Fruit fly (Drosophila melanogaster) whole organism, embryonic: Measurements from ENCODE around the gene ich.

ENCODE experiments used
- BEAF-32 ChIP-seq: fragments of 200-800 bp; sonication (Bioruptor generic); optimal IDR thresholded peaks from 3 replicates; lab custom pipeline; 2017; ENCODE audit warnings: missing biosample characterization, missing genetic modification characterization, mild to moderate bottlenecking, moderate library complexity, missing genetic modification reagents
- Blimp-1 ChIP-seq: fragments of 200-800 bp; sonication (Bioruptor generic); optimal IDR thresholded peaks from 3 replicates; lab custom pipeline; 2018; ENCODE audit warnings: missing biosample characterization, missing genetic modification characterization, mild to moderate bottlenecking, moderate library complexity, missing genetic modification reagents
- CG10267 ChIP-seq: fragments of 200-800 bp; sonication (Bioruptor generic); optimal IDR thresholded peaks from 2 replicates; lab custom pipeline; 2018; ENCODE audit warnings: missing biosample characterization, mild to moderate bottlenecking, missing genetic modification characterization, moderate library complexity
- CG10462 ChIP-seq: fragments of 200-800 bp; sonication (Bioruptor generic); optimal IDR thresholded peaks from 2 replicates; lab custom pipeline; 2016; ENCODE audit warnings: missing biosample characterization, missing genetic modification characterization
- CG11456 ChIP-seq: fragments of 200-800 bp; sonication (Bioruptor generic); IDR thresholded peaks from 3 replicates; pipeline ENCODE4 v1.3.6; 2022; ENCODE audit warnings: missing biosample characterization, missing genetic modification characterization
- CG12071 ChIP-seq: fragments of 200-800 bp; sonication (Bioruptor generic); optimal IDR thresholded peaks from 3 replicates; lab custom pipeline; 2018; ENCODE audit warnings: missing biosample characterization, mild to moderate bottlenecking, missing genetic modification characterization
- CG12155 ChIP-seq: fragments of 200-800 bp; sonication (Bioruptor generic); optimal IDR thresholded peaks from 3 replicates; lab custom pipeline; 2016; ENCODE audit warnings: missing biosample characterization, missing genetic modification characterization
- CG12942 ChIP-seq: fragments of 200-800 bp; sonication (Bioruptor generic); optimal IDR thresholded peaks from 3 replicates; lab custom pipeline; 2016; ENCODE audit warnings: missing biosample characterization, missing genetic modification characterization
- CG13296 ChIP-seq: fragments of 200-800 bp; sonication (Bioruptor generic); optimal IDR thresholded peaks from 3 replicates; lab custom pipeline; 2018; ENCODE audit warnings: missing biosample characterization, mild to moderate bottlenecking, missing genetic modification characterization
- CG15073 ChIP-seq: fragments of 200-800 bp; sonication (Bioruptor generic); optimal IDR thresholded peaks from 2 replicates; lab custom pipeline; 2016; ENCODE audit warnings: missing biosample characterization, missing genetic modification characterization
- CG1529 ChIP-seq: fragments of 200-800 bp; sonication (Bioruptor generic); optimal IDR thresholded peaks from 3 replicates; lab custom pipeline; 2018; ENCODE audit warnings: missing biosample characterization, missing genetic modification characterization
- CG16815 ChIP-seq: fragments of 200-800 bp; sonication (Bioruptor generic); optimal IDR thresholded peaks from 3 replicates; lab custom pipeline; 2017; ENCODE audit warnings: missing biosample characterization, mild to moderate bottlenecking, missing genetic modification characterization
- CG17361 ChIP-seq: fragments of 200-800 bp; sonication (Bioruptor generic); IDR thresholded peaks from 3 replicates; pipeline ENCODE4 v1.3.6; 2022; ENCODE audit warnings: missing biosample characterization, missing genetic modification characterization
- CG3065 ChIP-seq: fragments of 200-800 bp; sonication (Bioruptor generic); optimal IDR thresholded peaks from 2 replicates; lab custom pipeline; 2016; ENCODE audit warnings: missing biosample characterization, missing genetic modification characterization
- CG31441 ChIP-seq: fragments of 200-800 bp; sonication (Bioruptor generic); IDR thresholded peaks from 2 replicates; pipeline ENCODE4 v1.3.6; 2022; ENCODE audit warnings: missing biosample characterization, missing genetic modification characterization
- CG33213 ChIP-seq: fragments of 200-800 bp; sonication (Bioruptor generic); optimal IDR thresholded peaks from 3 replicates; lab custom pipeline; 2016; ENCODE audit warnings: missing biosample characterization, missing genetic modification characterization
- CG3847 ChIP-seq: fragments of 200-800 bp; sonication (Bioruptor generic); IDR thresholded peaks from 2 replicates; pipeline ENCODE4 v1.3.6; 2022; ENCODE audit warnings: missing biosample characterization, missing genetic modification characterization
- CG5180 ChIP-seq: fragments of 200-800 bp; sonication (Bioruptor generic); optimal IDR thresholded peaks from 3 replicates; lab custom pipeline; 2017; ENCODE audit warnings: missing biosample characterization, missing genetic modification characterization, mild to moderate bottlenecking, moderate library complexity, missing genetic modification reagents
- CG5953 ChIP-seq: fragments of 200-800 bp; sonication (Bioruptor generic); IDR thresholded peaks from 2 replicates; pipeline ENCODE4 v1.3.6; 2022; ENCODE audit warnings: missing biosample characterization, missing genetic modification characterization
- Camta ChIP-seq: fragments of 200-800 bp; sonication (Bioruptor generic); optimal IDR thresholded peaks from 2 replicates; lab custom pipeline; 2016; ENCODE audit warnings: missing biosample characterization, missing genetic modification characterization
- Chrac-16 ChIP-seq: fragments of 200-800 bp; sonication (Bioruptor generic); optimal IDR thresholded peaks from 3 replicates; lab custom pipeline; 2016; ENCODE audit warnings: missing biosample characterization, missing genetic modification characterization
- D ChIP-seq, 2 experiments: fragments of 200-800 bp in 1 of 2; fragments of >200 bp in 1 of 2; sonication (Bioruptor generic) in 1 of 2; optimal IDR thresholded peaks; 2 replicates in 1 of 2; 3 replicates in 1 of 2; lab custom pipeline; 2017; ENCODE audit warnings: mild to moderate bottlenecking in 1 of 2, missing biosample characterization in 1 of 2, missing genetic modification characterization in 1 of 2, missing genetic modification reagents in 1 of 2
- D19B ChIP-seq: fragments of 200-800 bp; sonication (Bioruptor generic); optimal IDR thresholded peaks from 2 replicates; lab custom pipeline; 2017; ENCODE audit warnings: missing biosample characterization, mild to moderate bottlenecking, missing genetic modification characterization
- HLHmδ ChIP-seq: fragments of 200-800 bp; sonication (Bioruptor generic); optimal IDR thresholded peaks from 2 replicates; lab custom pipeline; 2018; ENCODE audit warnings: missing biosample characterization, mild to moderate bottlenecking, missing genetic modification characterization, moderate library complexity
- Hsf ChIP-seq: fragments of 200-800 bp; sonication (Bioruptor generic); optimal IDR thresholded peaks from 3 replicates; lab custom pipeline; 2016; ENCODE audit warnings: missing biosample characterization, missing genetic modification characterization
- Jarid2 ChIP-seq: fragments of 200-800 bp; sonication (Bioruptor generic); optimal IDR thresholded peaks from 3 replicates; lab custom pipeline; 2017; ENCODE audit warnings: mild to moderate bottlenecking, missing biosample characterization, missing genetic modification reagents, missing genetic modification characterization
- MBD-R2 ChIP-seq: fragments of 200-800 bp; sonication (Bioruptor generic); IDR thresholded peaks from 2 replicates; pipeline ENCODE4 v1.3.6; 2022; ENCODE audit warnings: missing biosample characterization, missing genetic modification characterization
- Max ChIP-seq: fragments of 200-800 bp; sonication (Bioruptor generic); optimal IDR thresholded peaks from 2 replicates; lab custom pipeline; 2016; ENCODE audit warnings: missing biosample characterization, mild to moderate bottlenecking, missing genetic modification characterization
- Sry-β ChIP-seq: fragments of 200-800 bp; sonication (Bioruptor generic); optimal IDR thresholded peaks from 2 replicates; lab custom pipeline; 2018; ENCODE audit warnings: missing biosample characterization, mild to moderate bottlenecking, missing genetic modification characterization, moderate library complexity
- abd-A ChIP-seq: fragments of 200-800 bp; sonication (Bioruptor generic); optimal IDR thresholded peaks from 3 replicates; lab custom pipeline; 2019; ENCODE audit warnings: missing biosample characterization, mild to moderate bottlenecking, missing genetic modification characterization, moderate library complexity
- al ChIP-seq: fragments of 200-800 bp; sonication (Bioruptor generic); IDR thresholded peaks from 2 replicates; pipeline ENCODE4 v1.3.6; 2022; ENCODE audit warnings: missing biosample characterization, missing genetic modification characterization
- ap ChIP-seq: fragments of 200-800 bp; sonication (Bioruptor generic); IDR thresholded peaks from 2 replicates; pipeline ENCODE4 v1.3.6; 2022; ENCODE audit warnings: missing biosample characterization, missing genetic modification characterization
- ash1 ChIP-seq: fragments of 200-800 bp; sonication (Bioruptor generic); optimal IDR thresholded peaks from 2 replicates; lab custom pipeline; 2018; ENCODE audit warnings: missing biosample characterization, mild to moderate bottlenecking, missing genetic modification characterization
- chm ChIP-seq: fragments of 200-800 bp; sonication (Bioruptor generic); IDR thresholded peaks from 2 replicates; pipeline ENCODE4 v1.3.6; 2022; ENCODE audit warnings: missing biosample characterization, missing genetic modification characterization
- corto ChIP-seq: fragments of 200-800 bp; sonication (Bioruptor generic); optimal IDR thresholded peaks from 2 replicates; lab custom pipeline; 2016; ENCODE audit warnings: missing biosample characterization, mild to moderate bottlenecking, missing genetic modification characterization, moderate library complexity
- ems ChIP-seq: fragments of 200-800 bp; sonication (Bioruptor generic); optimal IDR thresholded peaks from 3 replicates; lab custom pipeline; 2016; ENCODE audit warnings: missing biosample characterization, missing genetic modification characterization
- gsb ChIP-seq: fragments of 200-800 bp; sonication (Bioruptor generic); IDR thresholded peaks from 2 replicates; pipeline ENCODE4 v1.3.6; 2022; ENCODE audit warnings: missing biosample characterization, missing genetic modification characterization
- gt ChIP-seq: fragments of 200-800 bp; sonication (Bioruptor generic); IDR thresholded peaks from 2 replicates; pipeline ENCODE4 v1.3.6; 2022; ENCODE audit warnings: missing biosample characterization, missing genetic modification characterization
- hb ChIP-seq: fragments of 200-800 bp; sonication (Bioruptor generic); IDR thresholded peaks from 3 replicates; pipeline ENCODE4 v1.3.6; 2022; ENCODE audit warnings: missing biosample characterization, missing genetic modification characterization; ENCODE audit not compliant: partially characterized antibody
- hth ChIP-seq: fragments of >200 bp; optimal IDR thresholded peaks from 2 replicates; lab custom pipeline; 2017; ENCODE audit warnings: inconsistent platforms
- nom ChIP-seq: fragments of 200-800 bp; sonication (Bioruptor generic); optimal IDR thresholded peaks from 2 replicates; lab custom pipeline; 2017; ENCODE audit warnings: missing biosample characterization, missing genetic modification characterization, mild to moderate bottlenecking, moderate library complexity, missing genetic modification reagents
- org-1 ChIP-seq: fragments of 200-800 bp; sonication (Bioruptor generic); optimal IDR thresholded peaks from 2 replicates; lab custom pipeline; 2017; ENCODE audit warnings: missing biosample characterization, missing genetic modification characterization
- pan ChIP-seq, 4 experiments: fragments of >200 bp in 3 of 4; fragments of 200-800 bp in 1 of 4; sonication (Bioruptor generic) in 1 of 4; optimal IDR thresholded peaks in 3 of 4; IDR thresholded peaks in 1 of 4; 2 replicates each; pipeline versions ENCODE4 v1.3.6 to Lab custom; 2017 to 2022; ENCODE audit warnings: missing biosample characterization in 2 of 4, missing genetic modification characterization in 2 of 4, mixed read lengths in 1 of 4
- pum ChIP-seq: fragments of 200-800 bp; sonication (Bioruptor generic); optimal IDR thresholded peaks from 2 replicates; lab custom pipeline; 2016; ENCODE audit warnings: missing biosample characterization, missing genetic modification characterization
- ro ChIP-seq: fragments of 200-800 bp; sonication (Bioruptor generic); IDR thresholded peaks from 2 replicates; pipeline ENCODE4 v1.3.6; 2022; ENCODE audit warnings: missing biosample characterization, missing genetic modification characterization
- sens-2 ChIP-seq: fragments of 200-800 bp; sonication (Bioruptor generic); IDR thresholded peaks from 2 replicates; pipeline ENCODE4 v1.3.6; 2022; ENCODE audit warnings: missing biosample characterization, missing genetic modification characterization
- slbo ChIP-seq: fragments of 200-800 bp; sonication (Bioruptor generic); IDR thresholded peaks from 2 replicates; pipeline ENCODE4 v1.3.6; 2022; ENCODE audit warnings: missing biosample characterization, missing genetic modification characterization
- unpg ChIP-seq: fragments of 200-800 bp; sonication (Bioruptor generic); optimal IDR thresholded peaks from 3 replicates; lab custom pipeline; 2018; ENCODE audit warnings: missing biosample characterization, mild to moderate bottlenecking, missing genetic modification characterization, moderate library complexity
- vnd ChIP-seq: fragments of 200-800 bp; sonication (Bioruptor generic); IDR thresholded peaks from 3 replicates; pipeline ENCODE4 v1.3.6; 2022; ENCODE audit warnings: missing biosample characterization, missing genetic modification characterization; ENCODE audit not compliant: partially characterized antibody

Gene ich

dm6 chr3R:8931777-8932345, 31.0 kb downstream of the ich start, which contains the start of gene pyd (continued):
- peak; percentile 71 for TF ChIP-seq ems (GFP tag; lab: Kevin White, UChicago)
- peak; percentile 58 for TF ChIP-seq CG3847 (GFP tag; lab: Robert Waterston, UW)
- peak; percentile 81 for TF ChIP-seq CG17361 (GFP tag; lab: Robert Waterston, UW)
- peak; percentile 43 for TF ChIP-seq CG12942
- TF ChIP-seq HLHmδ: peak; percentile 83
- peak; percentile 13 for TF ChIP-seq pum (GFP tag; lab: Kevin White, UChicago)
- TF ChIP-seq CG33213 (GFP tag; lab: Kevin White, UChicago): peak; percentile 56
- peak; percentile 47 for TF ChIP-seq slbo (GFP tag; lab: Robert Waterston, UW)
- TF ChIP-seq corto (GFP tag; lab: Kevin White, UChicago): no peak
- peak; percentile 65 for TF ChIP-seq Max
- TF ChIP-seq D19B (GFP tag; lab: Kevin White, UChicago): peak; percentile 17
- peak; percentile 76 for TF ChIP-seq abd-A (tag; lab: Kevin White, UChicago)
- no peak for TF ChIP-seq vnd (GFP tag; lab: Robert Waterston, UW)
- no peak for TF ChIP-seq gt (GFP tag; lab: Robert Waterston, UW)
- peak; percentile 59 for TF ChIP-seq unpg (GFP tag; lab: Kevin White, UChicago)
- peak; percentile 100 for TF ChIP-seq Sry-β (GFP tag; lab: Kevin White, UChicago)
- peak; percentile 65 for TF ChIP-seq Camta (GFP tag; lab: Kevin White, UChicago)
- TF ChIP-seq pan (optimal IDR thresholded peaks at IDR 0.05; lab: Kevin White, UChicago): no peak
- TF ChIP-seq pan (GFP tag; optimal IDR thresholded peaks at IDR 0.05 in 1 of 2, IDR thresholded peaks at IDR 0.05 in 1 of 2): peak in 1 of 2 experiments; percentile 36
- TF ChIP-seq org-1 (GFP tag; lab: Kevin White, UChicago): peak; percentile 43
- peak; percentile 92 for TF ChIP-seq chm (GFP tag; lab: Robert Waterston, UW)
- peak; percentile 48 for TF ChIP-seq Blimp-1 (GFP tag; lab: Kevin White, UChicago)
- peak; percentile 98 for TF ChIP-seq CG12155 (GFP tag; lab: Kevin White, UChicago)
- no peak for TF ChIP-seq CG3065 (GFP tag; lab: Kevin White, UChicago)
- TF ChIP-seq CG15073 (GFP tag; lab: Kevin White, UChicago): no peak
- TF ChIP-seq gsb (GFP tag; lab: Robert Waterston, UW): no peak
- no peak for TF ChIP-seq CG5953 (GFP tag; lab: Robert Waterston, UW)
- peak; percentile 53 for TF ChIP-seq CG10462 (GFP tag; lab: Kevin White, UChicago)
- TF ChIP-seq nom (GFP tag; lab: Kevin White, UChicago): peak; percentile 52
- TF ChIP-seq ro: no peak
- TF ChIP-seq ash1: peak; percentile 31
- peak; percentile 58 for TF ChIP-seq BEAF-32
- TF ChIP-seq Chrac-16: peak; percentile 45
- peak; percentile 25 for TF ChIP-seq CG12071 (GFP tag; lab: Kevin White, UChicago)
- TF ChIP-seq Jarid2: peak; percentile 99
- peak; percentile 34; the same call in 1 of the 2 replicates for TF ChIP-seq MBD-R2 (GFP tag; lab: Robert Waterston, UW)
- TF ChIP-seq CG31441 (GFP tag; lab: Robert Waterston, UW): peak; percentile 44
- peak; percentile 76 for TF ChIP-seq CG10267 (tag; lab: Kevin White, UChicago)
- TF ChIP-seq Hsf (GFP tag; lab: Kevin White, UChicago): peak; percentile 72
- peak; percentile 69 for TF ChIP-seq CG13296 (GFP tag; lab: Kevin White, UChicago)
- TF ChIP-seq hth (lab: Kevin White, UChicago): no peak
- TF ChIP-seq D (optimal IDR thresholded peaks at IDR 0.05; lab: Kevin White, UChicago): no peak
- TF ChIP-seq D (GFP tag; optimal IDR thresholded peaks at IDR 0.05; lab: Kevin White, UChicago): peak; percentile 16
- peak; percentile 26 for TF ChIP-seq CG16815
- no peak for TF ChIP-seq hb
- no peak for TF ChIP-seq al
- peak; percentile 30 for TF ChIP-seq CG5180
- TF ChIP-seq CG1529 (GFP tag; lab: Kevin White, UChicago): peak; percentile 36
- 0 out of 2 replicates have a peak, but pooled peaks have one; percentile 25 for TF ChIP-seq sens-2 (GFP tag; lab: Robert Waterston, UW)
- TF ChIP-seq CG11456 (GFP tag; lab: Robert Waterston, UW): 0 out of 3 replicates have a peak, but pooled peaks have one; percentile 40
- no peak; the same call in 1 of the 2 replicates for TF ChIP-seq ap (GFP tag; lab: Robert Waterston, UW)
